Fruit fly (Drosophila melanogaster): ENCODE measurements around the gene rempA.

- TF ChIP-seq dsf (GFP tag; optimal IDR thresholded peaks at IDR 0.05; ENCODE audit: borderline replicate concordance) = no peak
- no peak for TF ChIP-seq h (GFP tag; optimal IDR thresholded peaks at IDR 0.05)
- no peak for TF ChIP-seq foxo (GFP tag; optimal IDR thresholded peaks at IDR 0.05)
- TF ChIP-seq lola (GFP tag; optimal IDR thresholded peaks at IDR 0.05) = no peak
- TF ChIP-seq fru (GFP tag; optimal IDR thresholded peaks at IDR 0.05) = no peak
- TF ChIP-seq Mio (GFP tag; optimal IDR thresholded peaks at IDR 0.05) = no peak
- no peak for TF ChIP-seq CrebA (GFP tag; optimal IDR thresholded peaks at IDR 0.05; ENCODE audit: borderline replicate concordance)
- no peak for TF ChIP-seq Sp1 (GFP tag; optimal IDR thresholded peaks at IDR 0.05)
- TF ChIP-seq br (GFP tag; optimal IDR thresholded peaks at IDR 0.05) = no peak
- TF ChIP-seq CG9705 (GFP tag; optimal IDR thresholded peaks at IDR 0.05) = no peak
- TF ChIP-seq Dfd (GFP tag; optimal IDR thresholded peaks at IDR 0.05) = no peak
- no peak for TF ChIP-seq Dif (GFP tag; optimal IDR thresholded peaks at IDR 0.05; ENCODE audit: partially characterized antibody)
- no peak for TF ChIP-seq tai (GFP tag; optimal IDR thresholded peaks at IDR 0.05)
- TF ChIP-seq N (GFP tag; optimal IDR thresholded peaks at IDR 0.05) = no peak
Measured at dm6 chr2L:505009-505408, 55.1 kb downstream of the rempA start.
